Fruit fly (Drosophila melanogaster): Measurements from ENCODE around the gene Fur1.
A peak's percentile ranks its signal among the peaks of the same experiment; 100 is the strongest.

Fur1 gene

dm6 chr3R:25388522-25388921, 84.3 kb downstream of the Fur1 start:
- no peak for TF ChIP-seq Tbp (GFP tag; optimal IDR thresholded peaks at IDR 0.05)
- TF ChIP-seq CG10366 (GFP tag; IDR thresholded peaks at IDR 0.05), result 0 out of 2 replicates have a peak, but pooled peaks have one; percentile 25
- peak; percentile 9 for TF ChIP-seq Fer3 (tag; optimal IDR thresholded peaks at IDR 0.05)
- 0 out of 3 replicates have a peak, but pooled peaks have one; percentile 23 for TF ChIP-seq dysf (GFP tag; IDR thresholded peaks at IDR 0.05)
- TF ChIP-seq CG11695 (GFP tag; IDR thresholded peaks at IDR 0.05), result no peak
- no peak for TF ChIP-seq Max (GFP tag; optimal IDR thresholded peaks at IDR 0.05)
- no peak for TF ChIP-seq HmgD (GFP tag; optimal IDR thresholded peaks at IDR 0.05)
- TF ChIP-seq CG17186 (GFP tag; optimal IDR thresholded peaks at IDR 0.05), result no peak
- no peak for TF ChIP-seq chn (GFP tag; optimal IDR thresholded peaks at IDR 0.05)
- no peak for TF ChIP-seq CG8359 (GFP tag; optimal IDR thresholded peaks at IDR 0.05; ENCODE audit: borderline replicate concordance)
- no peak for TF ChIP-seq jumu (GFP tag; optimal IDR thresholded peaks at IDR 0.05)
- no peak for TF ChIP-seq CG17612 (GFP tag; IDR thresholded peaks at IDR 0.05)
- TF ChIP-seq odd (GFP tag; optimal IDR thresholded peaks at IDR 0.05), result no peak
- no peak for TF ChIP-seq CG12942 (GFP tag; optimal IDR thresholded peaks at IDR 0.05)
- TF ChIP-seq CG13894 (tag; optimal IDR thresholded peaks at IDR 0.05), result no peak
- TF ChIP-seq lmd (GFP tag; IDR thresholded peaks at IDR 0.05), result 0 out of 2 replicates have a peak, but pooled peaks have one; percentile 14
- no peak for TF ChIP-seq abd-A (tag; optimal IDR thresholded peaks at IDR 0.05)
- no peak for TF ChIP-seq CG17328 (GFP tag; IDR thresholded peaks at IDR 0.05)
- TF ChIP-seq stc (GFP tag; IDR thresholded peaks at IDR 0.05), result no peak
- 0 out of 2 replicates have a peak, but pooled peaks have one; percentile 12 for TF ChIP-seq ttk (GFP tag; IDR thresholded peaks at IDR 0.05)
- no peak for TF ChIP-seq dpn (GFP tag; optimal IDR thresholded peaks at IDR 0.05)
- no peak for TF ChIP-seq slou (GFP tag; optimal IDR thresholded peaks at IDR 0.05)
- no peak for TF ChIP-seq Lhr (GFP tag; optimal IDR thresholded peaks at IDR 0.05)
- TF ChIP-seq CG8944 (GFP tag; optimal IDR thresholded peaks at IDR 0.05), result no peak
- TF ChIP-seq CG31441 (GFP tag; IDR thresholded peaks at IDR 0.05), result no peak
- no peak for TF ChIP-seq BtbVII (GFP tag; optimal IDR thresholded peaks at IDR 0.05)
- no peak for TF ChIP-seq CG6791 (GFP tag; IDR thresholded peaks at IDR 0.05; ENCODE audit: partially characterized antibody)
- no peak for TF ChIP-seq tna (GFP tag; IDR thresholded peaks at IDR 0.05; ENCODE audit: partially characterized antibody)
- TF ChIP-seq Ssrp (tag; optimal IDR thresholded peaks at IDR 0.05), result no peak
- TF ChIP-seq pfk (GFP tag; optimal IDR thresholded peaks at IDR 0.05), result no peak
- TF ChIP-seq Gug (GFP tag; IDR thresholded peaks at IDR 0.05), result no peak
- no peak for TF ChIP-seq CG10979 (tag; optimal IDR thresholded peaks at IDR 0.05)
- peak; percentile 69 for TF ChIP-seq grau (tag; optimal IDR thresholded peaks at IDR 0.05)
- no peak for TF ChIP-seq Opbp (GFP tag; IDR thresholded peaks at IDR 0.05; ENCODE audit: partially characterized antibody)
- TF ChIP-seq Lpt (GFP tag; optimal IDR thresholded peaks at IDR 0.05), result no peak
- TF ChIP-seq E2f2 (GFP tag; IDR thresholded peaks at IDR 0.05), result no peak
- no peak; the same call in 1 of the 2 replicates for TF ChIP-seq Drgx (GFP tag; IDR thresholded peaks at IDR 0.05)
- no peak for TF ChIP-seq Usf (GFP tag; optimal IDR thresholded peaks at IDR 0.05)
- no peak for TF ChIP-seq sd (tag; optimal IDR thresholded peaks at IDR 0.05)
- TF ChIP-seq CG3726 (GFP tag; IDR thresholded peaks at IDR 0.05), result no peak
- no peak for TF ChIP-seq Dad (GFP tag; optimal IDR thresholded peaks at IDR 0.05)
- no peak for TF ChIP-seq Nf-YB (GFP tag; optimal IDR thresholded peaks at IDR 0.05)
- no peak for TF ChIP-seq dimm (GFP tag; IDR thresholded peaks at IDR 0.05)
- TF ChIP-seq CG10565 (GFP tag; optimal IDR thresholded peaks at IDR 0.05), result no peak
- no peak for TF ChIP-seq corto (GFP tag; optimal IDR thresholded peaks at IDR 0.05)
- no peak for TF ChIP-seq CG2712 (tag; optimal IDR thresholded peaks at IDR 0.05)
- no peak for TF ChIP-seq CG13775 (GFP tag; optimal IDR thresholded peaks at IDR 0.05)
- TF ChIP-seq Spps (tag; optimal IDR thresholded peaks at IDR 0.05), result no peak
- TF ChIP-seq sqz (GFP tag; optimal IDR thresholded peaks at IDR 0.05), result no peak
- no peak for TF ChIP-seq CG3838 (GFP tag; optimal IDR thresholded peaks at IDR 0.05)
- TF ChIP-seq lov (optimal IDR thresholded peaks at IDR 0.05), result no peak
- no peak for TF ChIP-seq lov (GFP tag; IDR thresholded peaks at IDR 0.05)
